Worm (Caenorhabditis elegans) whole organism, young adult: ENCODE data around the gene F01D5.8.
A peak's percentile ranks its signal among the peaks of the same experiment; 100 is the strongest.

ENCODE experiments used
- B0336.3 ChIP-seq: fragments of 200-800 bp; sonication (Bioruptor generic); IDR thresholded peaks from 2 replicates; pipeline ENCODE4 v1.3.6; 2022; ENCODE audit warnings: missing genetic modification characterization, missing compliant biosample characterization
- C06A6.2 ChIP-seq: fragments of 200-800 bp; sonication (Bioruptor generic); conservative IDR thresholded peaks from 2 replicates; pipeline ENCODE4 v1.3.6; 2022; ENCODE audit warnings: missing genetic modification characterization, missing compliant biosample characterization
- F10E7.11 ChIP-seq: sonication (generic microtip); optimal IDR thresholded peaks from 2 replicates; lab custom pipeline; 2017; ENCODE audit warnings: mild to moderate bottlenecking, missing genetic modification characterization, moderate library complexity, missing compliant biosample characterization
- F22D6.2 ChIP-seq: sonication (generic microtip); optimal IDR thresholded peaks from 2 replicates; lab custom pipeline; 2016; ENCODE audit warnings: mild to moderate bottlenecking, missing genetic modification characterization, missing compliant biosample characterization
- F23B12.7 ChIP-seq: sonication (generic microtip); optimal IDR thresholded peaks from 2 replicates; lab custom pipeline; 2017; ENCODE audit warnings: missing genetic modification characterization, mild to moderate bottlenecking, missing compliant biosample characterization, antibody characterized with exemption, moderate library complexity; ENCODE audit not compliant: insufficient read depth
- K11D2.4 ChIP-seq: fragments of 200-800 bp; sonication (Bioruptor generic); IDR thresholded peaks from 2 replicates; pipeline ENCODE4 v1.3.6; 2022; ENCODE audit warnings: missing genetic modification reagents, missing genetic modification characterization, missing compliant biosample characterization
- K12H6.12 ChIP-seq: fragments of 200-800 bp; sonication (Bioruptor generic); optimal IDR thresholded peaks from 2 replicates; lab custom pipeline; 2018; ENCODE audit warnings: mild to moderate bottlenecking, missing genetic modification characterization, missing compliant biosample characterization
- Y56A3A.18 ChIP-seq: fragments of 200-800 bp; sonication (Bioruptor generic); IDR thresholded peaks from 2 replicates; pipeline ENCODE4 v1.3.6; 2022; ENCODE audit warnings: missing genetic modification reagents, missing genetic modification characterization, missing compliant biosample characterization
- Y95B8A.8 ChIP-seq: fragments of 200-800 bp; sonication (Bioruptor generic); IDR thresholded peaks from 2 replicates; pipeline ENCODE4 v1.3.6; 2022; ENCODE audit warnings: missing genetic modification reagents, missing genetic modification characterization, missing compliant biosample characterization
- aptf-3 ChIP-seq: fragments of 200-800 bp; sonication (Bioruptor generic); IDR thresholded peaks from 2 replicates; pipeline ENCODE4 v1.3.6; 2022; ENCODE audit warnings: missing genetic modification characterization, missing compliant biosample characterization
- attf-5 ChIP-seq: fragments of 200-800 bp; sonication (Bioruptor generic); optimal IDR thresholded peaks from 2 replicates; lab custom pipeline; 2018; ENCODE audit warnings: mild to moderate bottlenecking, missing genetic modification characterization, missing compliant biosample characterization
- bed-2 ChIP-seq: fragments of 200-800 bp; sonication (Bioruptor generic); IDR thresholded peaks from 2 replicates; pipeline ENCODE4 v1.3.6; 2022; ENCODE audit warnings: missing genetic modification reagents, missing genetic modification characterization, missing compliant biosample characterization
- ceh-100 ChIP-seq: fragments of 200-800 bp; sonication (Bioruptor generic); IDR thresholded peaks from 2 replicates; pipeline ENCODE4 v1.3.6; 2022; ENCODE audit warnings: missing genetic modification reagents, missing genetic modification characterization, missing compliant biosample characterization
- ceh-27 ChIP-seq: fragments of 200-800 bp; sonication (Bioruptor generic); optimal IDR thresholded peaks from 2 replicates; lab custom pipeline; 2018; ENCODE audit warnings: mild to moderate bottlenecking, missing genetic modification characterization, moderate library complexity, missing compliant biosample characterization
- ceh-40 ChIP-seq: fragments of 200-800 bp; sonication (Bioruptor generic); IDR thresholded peaks from 2 replicates; pipeline ENCODE4 v1.3.6; 2022; ENCODE audit warnings: missing genetic modification characterization, missing compliant biosample characterization
- ceh-58 ChIP-seq: fragments of 200-800 bp; sonication (Bioruptor generic); IDR thresholded peaks from 2 replicates; pipeline ENCODE4 v1.3.6; 2022; ENCODE audit warnings: missing genetic modification characterization, missing compliant biosample characterization
- ceh-91 ChIP-seq: fragments of 200-800 bp; sonication (Bioruptor generic); IDR thresholded peaks from 2 replicates; pipeline ENCODE4 v1.3.6; 2022; ENCODE audit warnings: missing genetic modification reagents, missing genetic modification characterization, missing compliant biosample characterization
- dox-1 ChIP-seq: fragments of 200-800 bp; sonication (Bioruptor generic); IDR thresholded peaks from 2 replicates; pipeline ENCODE4 v1.3.6; 2022; ENCODE audit warnings: missing genetic modification reagents, missing genetic modification characterization, missing compliant biosample characterization
- dpff-1 ChIP-seq: sonication (generic microtip); optimal IDR thresholded peaks from 2 replicates; lab custom pipeline; 2017; ENCODE audit warnings: mild to moderate bottlenecking, missing genetic modification characterization, missing compliant biosample characterization
- egl-44 ChIP-seq: fragments of 200-800 bp; sonication (Bioruptor generic); IDR thresholded peaks from 2 replicates; pipeline ENCODE4 v1.3.6; 2022; ENCODE audit warnings: missing genetic modification reagents, missing genetic modification characterization, missing compliant biosample characterization
- gei-17 ChIP-seq: fragments of 200-800 bp; sonication (Bioruptor generic); optimal IDR thresholded peaks from 2 replicates; lab custom pipeline; 2018; ENCODE audit warnings: mild to moderate bottlenecking, missing genetic modification characterization, missing compliant biosample characterization
- hmg-1.2 ChIP-seq: fragments of 200-800 bp; sonication (Bioruptor generic); IDR thresholded peaks from 2 replicates; pipeline ENCODE4 v1.3.6; 2022; ENCODE audit warnings: missing genetic modification reagents, missing genetic modification characterization, missing compliant biosample characterization
- hrde-1 ChIP-seq: sonication (generic microtip); optimal IDR thresholded peaks from 2 replicates; lab custom pipeline; 2016; ENCODE audit warnings: missing genetic modification characterization, mild to moderate bottlenecking, missing compliant biosample characterization, moderate library complexity, missing genotype, missing genetic modification reagents, borderline replicate concordance
- let-526 ChIP-seq: fragments of 200-800 bp; sonication (Bioruptor generic); IDR thresholded peaks from 2 replicates; pipeline ENCODE4 v1.3.6; 2022; ENCODE audit warnings: missing genetic modification reagents, missing genetic modification characterization, missing compliant biosample characterization
- lir-1 ChIP-seq: fragments of 200-800 bp; sonication (Bioruptor generic); conservative IDR thresholded peaks from 2 replicates; pipeline ENCODE4 v1.3.6; 2022; ENCODE audit warnings: missing genetic modification reagents, missing genetic modification characterization, missing compliant biosample characterization
- lsl-1 ChIP-seq: fragments of 200-800 bp; sonication (Bioruptor generic); optimal IDR thresholded peaks from 2 replicates; lab custom pipeline; 2018; ENCODE audit warnings: mild to moderate bottlenecking, missing genetic modification characterization, moderate library complexity, missing compliant biosample characterization
- madf-10 ChIP-seq: sonication (generic microtip); optimal IDR thresholded peaks from 2 replicates; lab custom pipeline; 2016; ENCODE audit warnings: mild to moderate bottlenecking, missing genetic modification characterization, missing compliant biosample characterization
- madf-3 ChIP-seq: fragments of 200-800 bp; sonication (Bioruptor generic); IDR thresholded peaks from 2 replicates; pipeline ENCODE4 v1.3.6; 2022; ENCODE audit warnings: missing genetic modification reagents, missing genetic modification characterization, missing compliant biosample characterization
- madf-8 ChIP-seq: fragments of 200-800 bp; sonication (Bioruptor generic); conservative IDR thresholded peaks from 2 replicates; pipeline ENCODE4 v1.3.6; 2022; ENCODE audit warnings: missing genetic modification reagents, missing genetic modification characterization, missing compliant biosample characterization
- mcd-1 ChIP-seq: fragments of 200-800 bp; sonication (Bioruptor generic); IDR thresholded peaks from 2 replicates; pipeline ENCODE4 v1.3.6; 2022; ENCODE audit warnings: missing genetic modification reagents, missing genetic modification characterization, missing compliant biosample characterization
- mes-4 ChIP-seq: sonication (generic microtip); optimal IDR thresholded peaks from 2 replicates; lab custom pipeline; 2016; ENCODE audit warnings: missing genotype, missing genetic modification characterization, missing compliant biosample characterization
- nfya-1 ChIP-seq: sonication (generic microtip); optimal IDR thresholded peaks from 2 replicates; lab custom pipeline; 2017; ENCODE audit warnings: antibody characterized with exemption, missing compliant biosample characterization, missing genetic modification characterization, borderline replicate concordance; ENCODE audit not compliant: insufficient read depth
- nfyb-1 ChIP-seq: fragments of 200-800 bp; sonication (Bioruptor generic); IDR thresholded peaks from 2 replicates; pipeline ENCODE4 v1.3.6; 2022; ENCODE audit warnings: missing genetic modification reagents, missing genetic modification characterization, missing compliant biosample characterization
- nhr-120 ChIP-seq: fragments of 200-800 bp; sonication (Bioruptor generic); IDR thresholded peaks from 2 replicates; pipeline ENCODE4 v1.3.6; 2022; ENCODE audit warnings: missing genetic modification characterization, missing compliant biosample characterization
- nhr-27 ChIP-seq: fragments of 200-800 bp; sonication (Bioruptor generic); optimal IDR thresholded peaks from 2 replicates; lab custom pipeline; 2018; ENCODE audit warnings: mild to moderate bottlenecking, missing genetic modification characterization, moderate library complexity, missing compliant biosample characterization
- pbrm-1 ChIP-seq: fragments of 200-800 bp; sonication (Bioruptor generic); IDR thresholded peaks from 2 replicates; pipeline ENCODE4 v1.3.6; 2022; ENCODE audit warnings: missing genetic modification reagents, missing genetic modification characterization, missing compliant biosample characterization
- repo-1 ChIP-seq: sonication (generic microtip); optimal IDR thresholded peaks from 2 replicates; lab custom pipeline; 2017; ENCODE audit warnings: mild to moderate bottlenecking, missing genetic modification characterization, missing compliant biosample characterization
- rpc-1 ChIP-seq, 2 experiments: fragments of 150-350 bp in 1 of 2; sonication (generic microtip) in 1 of 2; optimal IDR thresholded peaks; 2 replicates each; lab custom pipeline; 2014 to 2018; ENCODE audit warnings: missing biosample characterization in 1 of 2, missing genetic modification characterization in 1 of 2, missing genetic modification reagents in 1 of 2, missing genotype in 1 of 2
- sdz-38 ChIP-seq: sonication (generic microtip); optimal IDR thresholded peaks from 2 replicates; lab custom pipeline; 2016; ENCODE audit warnings: missing genotype, missing genetic modification characterization, missing compliant biosample characterization
- snpc-1.1 ChIP-seq: sonication (generic microtip); optimal IDR thresholded peaks from 2 replicates; lab custom pipeline; 2017; ENCODE audit warnings: missing genetic modification characterization, mild to moderate bottlenecking, missing compliant biosample characterization, antibody characterized with exemption, moderate library complexity, missing genotype, missing genetic modification reagents; ENCODE audit not compliant: insufficient read depth
- snpc-3.4 ChIP-seq: sonication (generic microtip); optimal IDR thresholded peaks from 2 replicates; lab custom pipeline; 2017; ENCODE audit warnings: missing genetic modification characterization, mild to moderate bottlenecking, missing compliant biosample characterization, antibody characterized with exemption, moderate library complexity, missing genotype, missing genetic modification reagents
- sptf-2 ChIP-seq: fragments of 200-800 bp; sonication (Bioruptor generic); optimal IDR thresholded peaks from 2 replicates; lab custom pipeline; 2018; ENCODE audit warnings: mild to moderate bottlenecking, missing genetic modification characterization, missing compliant biosample characterization
- tbx-9 ChIP-seq: sonication (generic microtip); optimal IDR thresholded peaks from 2 replicates; lab custom pipeline; 2016; ENCODE audit warnings: borderline replicate concordance, missing genetic modification characterization, inconsistent platforms, missing compliant biosample characterization
- unc-62 ChIP-seq: fragments of 150-350 bp; optimal IDR thresholded peaks from 2 replicates; lab custom pipeline; 2014; ENCODE audit warnings: missing biosample characterization, missing genetic modification reagents, missing genetic modification characterization
- xnd-1 ChIP-seq: sonication (generic microtip); optimal IDR thresholded peaks from 2 replicates; lab custom pipeline; 2016; ENCODE audit warnings: missing genotype, missing genetic modification reagents, missing genetic modification characterization, missing compliant biosample characterization
- ztf-22 ChIP-seq: fragments of 200-800 bp; sonication (Bioruptor generic); optimal IDR thresholded peaks from 2 replicates; lab custom pipeline; 2018; ENCODE audit warnings: mild to moderate bottlenecking, missing genetic modification characterization, moderate library complexity, missing compliant biosample characterization
- ztf-25 ChIP-seq: fragments of 200-800 bp; sonication (Bioruptor generic); IDR thresholded peaks from 2 replicates; pipeline ENCODE4 v1.3.6; 2022; ENCODE audit warnings: missing genetic modification reagents, missing genetic modification characterization, missing compliant biosample characterization

Gene F01D5.8

ce11 chrII:14040204-14040842, 29.8 kb downstream of the F01D5.8 start (continued):
- TF ChIP-seq let-526 (GFP tag; lab: Robert Waterston, UW), result peak; percentile 85; the same call in 1 of the 2 replicates
- no peak for TF ChIP-seq snpc-3.4 (tag; lab: Kevin White, UChicago)
- no peak for TF ChIP-seq tbx-9 (tag; lab: Kevin White, UChicago)
- peak; percentile 94 for TF ChIP-seq attf-5
- no peak for TF ChIP-seq ceh-58 (GFP tag; lab: Robert Waterston, UW)
- TF ChIP-seq nhr-27, result no peak
- no peak for TF ChIP-seq madf-8 (GFP tag; lab: Robert Waterston, UW)
- no peak for TF ChIP-seq nhr-120 (GFP tag; lab: Robert Waterston, UW)
- no peak for TF ChIP-seq aptf-3 (GFP tag; lab: Robert Waterston, UW)
- 0 out of 2 replicates have a peak, but pooled peaks have one; percentile 76 for TF ChIP-seq egl-44 (GFP tag; lab: Robert Waterston, UW)
- TF ChIP-seq sptf-2, result no peak
- TF ChIP-seq ceh-40 (GFP tag; lab: Robert Waterston, UW), result no peak
- no peak for TF ChIP-seq rpc-1 (optimal IDR thresholded peaks at IDR 0.05; lab: Kevin White, UChicago)
- TF ChIP-seq rpc-1 (tag; optimal IDR thresholded peaks at IDR 0.05; lab: Kevin White, UChicago), result no peak
- no peak for TF ChIP-seq hrde-1 (tag; lab: Kevin White, UChicago)
- TF ChIP-seq madf-3 (GFP tag; lab: Robert Waterston, UW), result no peak
- TF ChIP-seq snpc-1.1, result no peak
- TF ChIP-seq pbrm-1 (GFP tag; lab: Robert Waterston, UW), result peak; percentile 77
- TF ChIP-seq unc-62 (GFP tag; lab: Kevin White, UChicago), result no peak
- peak; percentile 96 for TF ChIP-seq K12H6.12 (tag; lab: Kevin White, UChicago)
- peak; percentile 71 for TF ChIP-seq gei-17 (GFP tag; lab: Kevin White, UChicago)
- no peak for TF ChIP-seq mes-4 (tag; lab: Kevin White, UChicago)
- no peak for TF ChIP-seq Y95B8A.8 (GFP tag; lab: Robert Waterston, UW)
- TF ChIP-seq dpff-1 (tag; lab: Kevin White, UChicago), result no peak
- peak; percentile 20 for TF ChIP-seq F23B12.7 (tag; lab: Kevin White, UChicago)
- no peak for TF ChIP-seq ztf-25 (GFP tag; lab: Robert Waterston, UW)
- TF ChIP-seq sdz-38 (tag; lab: Kevin White, UChicago), result no peak
- peak; percentile 87 for TF ChIP-seq nfyb-1 (GFP tag; lab: Robert Waterston, UW)
- TF ChIP-seq lir-1 (GFP tag; lab: Robert Waterston, UW), result peak; percentile 53; the same call in 1 of the 2 replicates
- TF ChIP-seq K11D2.4, result peak; percentile 94
- TF ChIP-seq B0336.3 (GFP tag; lab: Robert Waterston, UW), result peak; percentile 95
- TF ChIP-seq xnd-1 (tag; lab: Kevin White, UChicago), result no peak
- TF ChIP-seq Y56A3A.18, result no peak
- TF ChIP-seq lsl-1, result no peak
- peak; percentile 86 for TF ChIP-seq mcd-1 (GFP tag; lab: Robert Waterston, UW)
- no peak for TF ChIP-seq nfya-1 (tag; lab: Kevin White, UChicago)
- TF ChIP-seq ceh-100 (GFP tag; lab: Robert Waterston, UW), result peak; percentile 74
- peak; percentile 92 for TF ChIP-seq hmg-1.2
- no peak for TF ChIP-seq F10E7.11 (tag; lab: Kevin White, UChicago)
- peak; percentile 84 for TF ChIP-seq C06A6.2
- TF ChIP-seq madf-10 (tag; lab: Kevin White, UChicago), result peak; percentile 94
- peak; percentile 23; the same call in 1 of the 2 replicates for TF ChIP-seq bed-2
- TF ChIP-seq F22D6.2 (tag; lab: Kevin White, UChicago), result peak; percentile 76
- no peak for TF ChIP-seq ceh-91 (GFP tag; lab: Robert Waterston, UW)
- TF ChIP-seq dox-1, result peak; percentile 84
- TF ChIP-seq ztf-22 (GFP tag; lab: Kevin White, UChicago), result peak; percentile 93
- TF ChIP-seq ceh-27 (GFP tag; lab: Kevin White, UChicago), result peak; percentile 61
- TF ChIP-seq repo-1 (tag; lab: Kevin White, UChicago), result peak; percentile 37
